Worm (Caenorhabditis elegans) whole organism, L1 larva: Measurements from ENCODE around the gene tsfm-1.

Experiments
- C16A3.4 ChIP-seq: fragments of 150-350 bp; optimal IDR thresholded peaks from 2 replicates; lab custom pipeline; 2014; ENCODE audit warnings: missing biosample characterization, missing genetic modification characterization
- C34B4.2 ChIP-seq: sonication (generic microtip); optimal IDR thresholded peaks from 2 replicates; lab custom pipeline; 2017; ENCODE audit warnings: mild to moderate bottlenecking, missing genetic modification characterization, missing compliant biosample characterization
- F16B12.6 ChIP-seq: fragments of 150-350 bp; optimal IDR thresholded peaks from 2 replicates; lab custom pipeline; 2014; ENCODE audit warnings: missing biosample characterization, missing genetic modification characterization
- aha-1 ChIP-seq: fragments of 150-350 bp; optimal IDR thresholded peaks from 2 replicates; lab custom pipeline; 2014; ENCODE audit warnings: missing biosample characterization, missing genetic modification characterization
- alr-1 ChIP-seq: fragments of 200-800 bp; sonication (Bioruptor generic); optimal IDR thresholded peaks from 2 replicates; lab custom pipeline; 2018; ENCODE audit warnings: borderline replicate concordance, mild to moderate bottlenecking, missing genetic modification characterization, missing compliant biosample characterization
- aly-2 ChIP-seq: fragments of 150-350 bp; optimal IDR thresholded peaks from 2 replicates; lab custom pipeline; 2014; ENCODE audit warnings: missing biosample characterization, missing genetic modification characterization
- ama-1 ChIP-seq: fragments of 150-350 bp; optimal IDR thresholded peaks from 2 replicates; lab custom pipeline; 2014
- blmp-1 ChIP-seq: fragments of 150-350 bp; optimal IDR thresholded peaks from 2 replicates; lab custom pipeline; 2014; ENCODE audit warnings: missing biosample characterization, missing genetic modification characterization
- ceh-63 ChIP-seq: fragments of 200-800 bp; sonication (Bioruptor generic); optimal IDR thresholded peaks from 2 replicates; lab custom pipeline; 2018; ENCODE audit warnings: mild to moderate bottlenecking, missing genetic modification characterization, missing compliant biosample characterization
- ceh-82 ChIP-seq, 3 experiments: fragments of 150-350 bp in 1 of 3; sonication (generic microtip) in 2 of 3; optimal IDR thresholded peaks; 2 replicates each; lab custom pipeline; 2014 to 2017; ENCODE audit warnings: missing biosample characterization in 3 of 3, missing genetic modification characterization in 3 of 3
- ceh-88 ChIP-seq: fragments of 200-800 bp; sonication (Bioruptor generic); IDR thresholded peaks from 2 replicates; pipeline ENCODE4 v1.3.6; 2022; ENCODE audit warnings: missing genetic modification characterization, missing compliant biosample characterization
- dpl-1 ChIP-seq, 3 experiments: fragments of 150-350 bp in 2 of 3; sonication (generic microtip) in 1 of 3; optimal IDR thresholded peaks; 2 replicates each; lab custom pipeline; 2014 to 2017; ENCODE audit warnings: missing biosample characterization in 3 of 3, missing genetic modification characterization in 3 of 3, missing genetic modification reagents in 3 of 3
- dsc-1 ChIP-seq: sonication (generic microtip); optimal IDR thresholded peaks from 2 replicates; lab custom pipeline; 2016; ENCODE audit warnings: mild to moderate bottlenecking, missing genetic modification characterization, missing compliant biosample characterization
- efl-1 ChIP-seq, 4 experiments: fragments of 150-350 bp; optimal IDR thresholded peaks in 3 of 4; peaks in 1 of 4; 1 replicate in 1 of 4; 2 replicates in 3 of 4; lab custom pipeline; 2014; ENCODE audit warnings: missing biosample characterization in 2 of 4, missing genetic modification characterization in 2 of 4, missing genetic modification reagents in 2 of 4
- egl-27 ChIP-seq, 2 experiments: fragments of 150-350 bp in 1 of 2; sonication (generic microtip); optimal IDR thresholded peaks; 3 replicates each; lab custom pipeline; 2017 to 2018; ENCODE audit warnings: missing biosample characterization in 2 of 2, missing genetic modification characterization in 2 of 2, missing genetic modification reagents in 2 of 2
- fkh-10 ChIP-seq: sonication (generic microtip); optimal IDR thresholded peaks from 2 replicates; lab custom pipeline; 2017; ENCODE audit warnings: missing biosample characterization, missing genetic modification reagents, missing genetic modification characterization
- fkh-4 ChIP-seq: sonication (generic microtip); optimal IDR thresholded peaks from 2 replicates; lab custom pipeline; 2016; ENCODE audit warnings: missing compliant biosample characterization, missing genetic modification characterization, borderline replicate concordance
- grh-1 ChIP-seq: fragments of 200-800 bp; sonication (Bioruptor generic); IDR thresholded peaks from 2 replicates; pipeline ENCODE4 v1.3.6; 2022; ENCODE audit warnings: missing genetic modification reagents, missing genetic modification characterization, missing compliant biosample characterization
- hlh-17 ChIP-seq: fragments of 200-800 bp; sonication (Bioruptor generic); optimal IDR thresholded peaks from 2 replicates; lab custom pipeline; 2018; ENCODE audit warnings: missing genetic modification characterization, mild to moderate bottlenecking, missing compliant biosample characterization, moderate library complexity, borderline replicate concordance
- hlh-4 ChIP-seq: sonication (generic microtip); optimal IDR thresholded peaks from 2 replicates; lab custom pipeline; 2016; ENCODE audit warnings: mild to moderate bottlenecking, missing genetic modification characterization, missing compliant biosample characterization
- lin-15B ChIP-seq: fragments of 150-350 bp; sonication (generic microtip); optimal IDR thresholded peaks from 3 replicates; lab custom pipeline; 2014; ENCODE audit warnings: missing biosample characterization, missing genetic modification characterization
- lin-35 ChIP-seq, 2 experiments: fragments of 150-350 bp; optimal IDR thresholded peaks; 2 replicates each; lab custom pipeline; 2014; ENCODE audit warnings: missing biosample characterization in 2 of 2, missing genetic modification characterization in 2 of 2, missing genetic modification reagents in 2 of 2
- lir-3 ChIP-seq: sonication (generic microtip); optimal IDR thresholded peaks from 2 replicates; lab custom pipeline; 2016; ENCODE audit warnings: mild to moderate bottlenecking, missing genetic modification characterization, moderate library complexity, missing compliant biosample characterization; ENCODE audit not compliant: poor library complexity
- mdl-1 ChIP-seq, 2 experiments: fragments of 150-350 bp; optimal IDR thresholded peaks; 2 replicates each; lab custom pipeline; 2014 to 2017; ENCODE audit warnings: missing biosample characterization in 2 of 2, missing genetic modification characterization in 2 of 2, inconsistent platforms in 1 of 2
- mef-2 ChIP-seq: fragments of 150-350 bp; optimal IDR thresholded peaks from 2 replicates; lab custom pipeline; 2014; ENCODE audit warnings: missing biosample characterization, missing genetic modification characterization
- mep-1 ChIP-seq: fragments of 150-350 bp; optimal IDR thresholded peaks from 2 replicates; lab custom pipeline; 2014; ENCODE audit warnings: missing biosample characterization, missing genetic modification characterization
- nhr-11 ChIP-seq: fragments of 150-350 bp; optimal IDR thresholded peaks from 2 replicates; lab custom pipeline; 2014; ENCODE audit warnings: missing biosample characterization, missing genetic modification characterization
- nhr-20 ChIP-seq: sonication (generic microtip); optimal IDR thresholded peaks from 2 replicates; lab custom pipeline; 2016; ENCODE audit warnings: mild to moderate bottlenecking, missing genetic modification characterization, missing compliant biosample characterization
- nhr-237 ChIP-seq: fragments of 150-350 bp; optimal IDR thresholded peaks from 2 replicates; lab custom pipeline; 2014; ENCODE audit warnings: missing biosample characterization, missing genetic modification characterization
- nhr-47 ChIP-seq: sonication (generic microtip); optimal IDR thresholded peaks from 2 replicates; lab custom pipeline; 2016; ENCODE audit warnings: mild to moderate bottlenecking, missing genetic modification characterization, moderate library complexity, missing compliant biosample characterization
- nhr-71 ChIP-seq: sonication (generic microtip); optimal IDR thresholded peaks from 2 replicates; lab custom pipeline; 2016; ENCODE audit warnings: mild to moderate bottlenecking, missing genetic modification characterization, moderate library complexity, missing compliant biosample characterization
- nhr-76 ChIP-seq: sonication (generic microtip); optimal IDR thresholded peaks from 2 replicates; lab custom pipeline; 2017; ENCODE audit warnings: missing biosample characterization, missing genetic modification characterization
- nhr-77 ChIP-seq: fragments of 150-350 bp; optimal IDR thresholded peaks from 2 replicates; lab custom pipeline; 2014; ENCODE audit warnings: missing biosample characterization, missing genetic modification characterization
- nhr-85 ChIP-seq: sonication (generic microtip); peaks from one replicate; lab custom pipeline; 2016; ENCODE audit warnings: missing genetic modification characterization, inconsistent platforms, missing compliant biosample characterization
- pqm-1 ChIP-seq: sonication (generic microtip); optimal IDR thresholded peaks from 3 replicates; lab custom pipeline; 2017; ENCODE audit warnings: missing biosample characterization, missing genetic modification characterization
- snpc-4 ChIP-seq: fragments of 150-350 bp; optimal IDR thresholded peaks from 2 replicates; lab custom pipeline; 2014; ENCODE audit warnings: missing biosample characterization, missing genetic modification characterization
- sup-37 ChIP-seq: fragments of 200-800 bp; sonication (Bioruptor generic); optimal IDR thresholded peaks from 2 replicates; lab custom pipeline; 2018; ENCODE audit warnings: mild to moderate bottlenecking, missing genetic modification characterization, missing compliant biosample characterization
- swsn-7 ChIP-seq: sonication (generic microtip); optimal IDR thresholded peaks from 2 replicates; lab custom pipeline; 2016; ENCODE audit warnings: missing genetic modification characterization, missing compliant biosample characterization
- tbx-2 ChIP-seq: sonication (generic microtip); optimal IDR thresholded peaks from 2 replicates; lab custom pipeline; 2016; ENCODE audit warnings: missing genetic modification characterization, missing compliant biosample characterization
- tlp-1 ChIP-seq: fragments of 150-350 bp; optimal IDR thresholded peaks from 2 replicates; lab custom pipeline; 2014; ENCODE audit warnings: missing biosample characterization, missing genetic modification characterization
- unc-130 ChIP-seq: fragments of 150-350 bp; optimal IDR thresholded peaks from 2 replicates; lab custom pipeline; 2017; ENCODE audit warnings: missing biosample characterization, missing genetic modification characterization, inconsistent platforms
- unc-98 ChIP-seq: fragments of 200-800 bp; sonication (Bioruptor generic); IDR thresholded peaks from 2 replicates; pipeline ENCODE4 v1.3.6; 2022; ENCODE audit warnings: missing genetic modification characterization, missing compliant biosample characterization
- zag-1 ChIP-seq: fragments of 150-350 bp; optimal IDR thresholded peaks from 2 replicates; lab custom pipeline; 2014; ENCODE audit warnings: missing biosample characterization, missing genetic modification characterization
- ztf-11 ChIP-seq, 2 experiments: sonication (generic microtip); optimal IDR thresholded peaks; 2 replicates each; lab custom pipeline; 2016 to 2017; ENCODE audit warnings: missing genetic modification characterization in 2 of 2, missing biosample characterization in 1 of 2, missing compliant biosample characterization in 1 of 2

Gene tsfm-1

DNA sequence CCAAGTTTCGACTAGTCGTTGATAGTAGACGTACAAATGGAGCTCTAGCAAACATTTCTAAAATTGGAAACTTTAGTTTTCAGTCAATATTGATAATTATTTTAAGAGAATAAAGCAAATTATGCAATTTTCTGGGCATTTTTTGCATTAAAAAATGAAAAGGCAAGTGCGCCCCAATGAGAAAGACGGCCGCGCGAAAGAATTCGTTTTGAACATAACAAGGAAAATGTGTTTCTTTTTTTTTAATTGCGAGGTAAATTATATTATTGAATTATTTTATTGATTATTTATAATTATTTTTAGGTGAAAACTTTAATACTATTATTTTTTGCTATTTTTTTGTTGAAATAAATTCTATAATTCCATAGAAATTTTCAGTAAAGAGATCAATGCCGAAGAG is at the start of gene tsfm-1, which contains the start of gene capg-2:
TSS of gene tsfm-1 (minus strand) at position 57 of the 400 bp plus-strand sequence.
TSS of gene capg-2 (plus strand) at position 379 of the 400 bp plus-strand sequence.
- TF ChIP-seq tlp-1 (tag; lab: Kevin White, UChicago) (no peak), F16B12.6 (tag; lab: Kevin White, UChicago) (no peak), C34B4.2 (tag; lab: Kevin White, UChicago) (no peak), lin-35 (GFP tag; optimal IDR thresholded peaks at IDR 0.05; lab: Kevin White, UChicago) (peak; percentile 58 to 84), zag-1 (tag; lab: Kevin White, UChicago) (no peak), mef-2 (tag; lab: Kevin White, UChicago) (no peak), hlh-17 (GFP tag; lab: Kevin White, UChicago) (no peak), pqm-1 (tag; lab: Kevin White, UChicago) (no peak), ceh-82 (tag; optimal IDR thresholded peaks at IDR 0.05; lab: Kevin White, UChicago) (peak in 1 of 3 experiments; percentile 1), nhr-20 (no peak), C16A3.4 (no peak), aha-1 (tag; lab: Kevin White, UChicago) (no peak), unc-98 (GFP tag; lab: Robert Waterston, UW) (no peak), aly-2 (tag; lab: Kevin White, UChicago) (no peak), ztf-11 (tag; optimal IDR thresholded peaks at IDR 0.05; lab: Kevin White, UChicago) (no peak), nhr-77 (tag; lab: Kevin White, UChicago) (no peak), hlh-4 (no peak), fkh-10 (GFP tag; lab: Kevin White, UChicago) (no peak), snpc-4 (no peak), alr-1 (tag; lab: Kevin White, UChicago) (no peak), ama-1 (lab: Kevin White, UChicago) (no peak), mdl-1 (tag; optimal IDR thresholded peaks at IDR 0.05; lab: Kevin White, UChicago) (no peak), mep-1 (peak; percentile 7), nhr-85 (tag; lab: Kevin White, UChicago) (peak; percentile 28), lin-15B (tag; lab: Kevin White, UChicago) (peak; percentile 7), ceh-88 (no peak), swsn-7 (tag; lab: Kevin White, UChicago) (no peak), egl-27 (tag; optimal IDR thresholded peaks at IDR 0.05; lab: Kevin White, UChicago) (no peak), blmp-1 (no peak), nhr-11 (no peak), fkh-4 (tag; lab: Kevin White, UChicago) (no peak), tbx-2 (tag; lab: Kevin White, UChicago) (no peak), unc-130 (tag; lab: Kevin White, UChicago) (no peak), sup-37 (GFP tag; lab: Kevin White, UChicago) (no peak), grh-1 (no peak), dpl-1 (GFP tag; optimal IDR thresholded peaks at IDR 0.05; lab: Kevin White, UChicago) (peak; percentile 64 to 86 (median 70)), nhr-71 (tag; lab: Kevin White, UChicago) (no peak), nhr-237 (no peak), nhr-47 (tag; lab: Kevin White, UChicago) (no peak), nhr-76 (no peak), dsc-1 (tag; lab: Kevin White, UChicago) (no peak), ceh-63 (GFP tag; lab: Kevin White, UChicago) (no peak), efl-1 (optimal IDR thresholded peaks at IDR 0.05; lab: Kevin White, UChicago) (peak; percentile 27 to 69), efl-1 (GFP tag; optimal IDR thresholded peaks at IDR 0.05 in 1 of 2; lab: Kevin White, UChicago) (peak; percentile 81 to 96), lir-3 (tag; lab: Kevin White, UChicago) (no peak)
